Worm (Caenorhabditis elegans): Measurements from ENCODE around the gene Y45G12B.3.

The Y45G12B.3 gene

ce11 chrV:2695935-2696334, at the start of gene Y45G12B.3:
Gene Y45G12B.3 (minus strand): TSS chrV:2696254.
- no peak for TF ChIP-seq ref-2 (tag; optimal IDR thresholded peaks at IDR 0.05)
- no peak for TF ChIP-seq nhr-11 (tag; optimal IDR thresholded peaks at IDR 0.05)
- no peak for TF ChIP-seq Y22D7AL.16 (tag; optimal IDR thresholded peaks at IDR 0.05)
- no peak for TF ChIP-seq sox-2 (GFP tag; IDR thresholded peaks at IDR 0.05)
- TF ChIP-seq mec-3 (tag; optimal IDR thresholded peaks at IDR 0.05; ENCODE audit: borderline replicate concordance) = no peak
- no peak for TF ChIP-seq ceh-6 (GFP tag; optimal IDR thresholded peaks at IDR 0.05)
- TF ChIP-seq K02D7.2 (tag; optimal IDR thresholded peaks at IDR 0.05) = no peak
- no peak for TF ChIP-seq fkh-6 (tag; optimal IDR thresholded peaks at IDR 0.05)
- no peak for TF ChIP-seq K09A11.1 (tag; optimal IDR thresholded peaks at IDR 0.05; ENCODE audit: insufficient read depth)
- TF ChIP-seq fkh-10 (GFP tag; optimal IDR thresholded peaks at IDR 0.05) = no peak
- no peak for TF ChIP-seq ceh-9 (tag; optimal IDR thresholded peaks at IDR 0.05)
- TF ChIP-seq dve-1 (tag; optimal IDR thresholded peaks at IDR 0.05) = no peak
- no peak for TF ChIP-seq gmeb-2 (tag; optimal IDR thresholded peaks at IDR 0.05)

- TF ChIP-seq ets-4 (tag; optimal IDR thresholded peaks at IDR 0.05) (no peak), ama-1 (optimal IDR thresholded peaks at IDR 0.05) (no peak)
These were observed 46.2 kb upstream of the Y45G12B.3 start, which contains the start of gene srg-62 for ce11 chrV:2742298-2742697. Gene srg-62 (minus strand): TSS chrV:2742398.

- TF ChIP-seq ceh-45 (GFP tag; IDR thresholded peaks at IDR 0.05) = no peak
- no peak for TF ChIP-seq sdc-2 (tag; optimal IDR thresholded peaks at IDR 0.05)
- no peak for TF ChIP-seq fax-1 (tag; optimal IDR thresholded peaks at IDR 0.05)
- no peak for TF ChIP-seq pros-1 (tag; optimal IDR thresholded peaks at IDR 0.05)
- no peak for TF ChIP-seq hlh-15 (tag; optimal IDR thresholded peaks at IDR 0.05)
- TF ChIP-seq ama-1 (optimal IDR thresholded peaks at IDR 0.05) = no peak
- no peak for TF ChIP-seq dve-1 (tag; optimal IDR thresholded peaks at IDR 0.05)
- no peak for TF ChIP-seq dmd-4 (tag; optimal IDR thresholded peaks at IDR 0.05; ENCODE audit: borderline replicate concordance)
- no peak for TF ChIP-seq che-1 (tag; optimal IDR thresholded peaks at IDR 0.05)
These were observed 44.2 kb upstream of the Y45G12B.3 start, which contains the start of gene srg-61 for ce11 chrV:2740228-2740627. Gene srg-61 (minus strand): TSS chrV:2740328.

- TF ChIP-seq madf-2 (tag; optimal IDR thresholded peaks at IDR 0.05) (no peak), syd-9 (tag; optimal IDR thresholded peaks at IDR 0.05) (no peak), nhr-232 (tag; optimal IDR thresholded peaks at IDR 0.05) (no peak), dmd-4 (tag; optimal IDR thresholded peaks at IDR 0.05; ENCODE audit: borderline replicate concordance) (no peak), unc-3 (GFP tag; conservative IDR thresholded peaks at IDR 0.05) (no peak), unc-3 (tag; optimal IDR thresholded peaks at IDR 0.05) (no peak), sox-2 (GFP tag; IDR thresholded peaks at IDR 0.05) (no peak), pros-1 (tag; optimal IDR thresholded peaks at IDR 0.05) (no peak), K09A11.1 (tag; optimal IDR thresholded peaks at IDR 0.05; ENCODE audit: insufficient read depth) (no peak), odd-2 (tag; optimal IDR thresholded peaks at IDR 0.05) (no peak), ceh-18 (tag; optimal IDR thresholded peaks at IDR 0.05) (no peak), tbx-7 (tag; optimal IDR thresholded peaks at IDR 0.05) (no peak), ceh-30 (tag; optimal IDR thresholded peaks at IDR 0.05) (no peak), ama-1 (optimal IDR thresholded peaks at IDR 0.05) (no peak), lin-11 (tag; optimal IDR thresholded peaks at IDR 0.05) (no peak), npax-4 (tag; optimal IDR thresholded peaks at IDR 0.05) (no peak), hlh-15 (tag; optimal IDR thresholded peaks at IDR 0.05) (no peak), sdc-2 (tag; optimal IDR thresholded peaks at IDR 0.05) (no peak)
These were observed 43.6 kb upstream of the Y45G12B.3 start for ce11 chrV:2739607-2740006.

- TF ChIP-seq K02D7.2 (tag; optimal IDR thresholded peaks at IDR 0.05) = no peak
- TF ChIP-seq ceh-30 (tag; optimal IDR thresholded peaks at IDR 0.05) = no peak
- TF ChIP-seq ceh-19 (GFP tag; optimal IDR thresholded peaks at IDR 0.05) = no peak
These were observed 42.1 kb upstream of the Y45G12B.3 start, which contains the start of gene srg-56 for ce11 chrV:2738174-2738573. Gene srg-56 (minus strand): TSS chrV:2738274.
